Fruit fly (Drosophila melanogaster) whole organism, embryonic: Measurements from ENCODE around the gene Wdr59.

Experiments used
- CG6854 ChIP-seq: fragments of 200-800 bp; sonication (Bioruptor generic); optimal IDR thresholded peaks from 3 replicates; lab custom pipeline; 2017; ENCODE audit warnings: missing biosample characterization, mild to moderate bottlenecking, missing genetic modification characterization
- Hr78 ChIP-seq, 2 experiments: fragments of 200-800 bp in 1 of 2; fragments of >200 bp in 1 of 2; sonication (Bioruptor generic) in 1 of 2; optimal IDR thresholded peaks; 2 replicates each; lab custom pipeline; 2017 to 2019; ENCODE audit warnings: missing biosample characterization in 2 of 2, missing genetic modification characterization in 2 of 2, mild to moderate bottlenecking in 1 of 2, moderate library complexity in 1 of 2
- z ChIP-seq: fragments of 200-800 bp; sonication (Bioruptor generic); IDR thresholded peaks from 3 replicates; pipeline ENCODE4 v1.3.6; 2022; ENCODE audit warnings: missing biosample characterization, missing genetic modification characterization

DNA sequence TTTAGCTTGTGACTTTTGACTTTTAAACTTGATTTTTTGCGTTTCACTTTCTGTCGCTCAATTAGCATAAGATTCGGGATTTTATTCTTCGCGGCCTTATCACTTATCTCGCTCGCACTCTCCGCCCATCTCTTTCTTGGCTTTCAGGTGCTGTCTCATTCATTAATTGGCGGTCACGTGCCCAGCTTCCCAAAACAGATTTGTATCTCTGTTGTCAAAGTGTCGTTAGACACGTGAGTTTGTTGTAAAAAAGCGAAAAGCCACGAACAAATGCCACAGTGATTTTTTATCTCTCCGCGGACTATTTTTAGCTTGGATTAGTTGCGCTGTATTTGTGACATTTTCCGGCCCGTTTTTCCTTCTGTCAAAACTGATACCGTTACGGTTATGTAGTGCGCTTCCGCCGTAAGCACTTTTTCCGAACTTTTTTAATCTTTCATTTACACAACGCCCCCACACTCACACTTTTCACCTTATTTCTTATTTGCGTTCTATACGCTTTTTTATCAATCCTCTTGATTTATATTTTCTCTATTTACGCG, 34.4 kb upstream of the Wdr59 start:
- TF ChIP-seq CG6854 (GFP tag; lab: Kevin White, UChicago) = no peak
- peak in 1 of 2 experiments; percentile 5 for TF ChIP-seq Hr78 (GFP tag; optimal IDR thresholded peaks at IDR 0.05; lab: Kevin White, UChicago)
- no peak for TF ChIP-seq z (GFP tag; lab: Robert Waterston, UW)
